Fruit fly (Drosophila melanogaster) whole organism, pupa: ENCODE data around the gene Nrd1.

Source experiments
- CG13204 ChIP-seq: fragments of 200-800 bp; sonication (Bioruptor generic); optimal IDR thresholded peaks from 2 replicates; lab custom pipeline; 2018; ENCODE audit warnings: missing biosample characterization, mild to moderate bottlenecking, missing genetic modification characterization, moderate library complexity
- CG14655 ChIP-seq: fragments of 200-800 bp; sonication (Bioruptor generic); optimal IDR thresholded peaks from 3 replicates; lab custom pipeline; 2017; ENCODE audit warnings: mild to moderate bottlenecking, missing biosample characterization, missing genetic modification reagents, missing genetic modification characterization
- CG15710 ChIP-seq: fragments of 200-800 bp; sonication (Bioruptor generic); optimal IDR thresholded peaks from 2 replicates; lab custom pipeline; 2018; ENCODE audit warnings: missing biosample characterization, mild to moderate bottlenecking, missing genetic modification characterization, moderate library complexity
- CG17806 ChIP-seq: fragments of 200-800 bp; sonication (Bioruptor generic); optimal IDR thresholded peaks from 2 replicates; lab custom pipeline; 2018; ENCODE audit warnings: missing biosample characterization, mild to moderate bottlenecking, missing genetic modification characterization, moderate library complexity
- CG34367 ChIP-seq: fragments of 200-800 bp; sonication (Bioruptor generic); optimal IDR thresholded peaks from 2 replicates; lab custom pipeline; 2018; ENCODE audit warnings: missing biosample characterization, mild to moderate bottlenecking, missing genetic modification characterization
- CG4496 ChIP-seq: fragments of 200-800 bp; sonication (Bioruptor generic); IDR thresholded peaks from 3 replicates; pipeline ENCODE4 v1.3.6; 2022; ENCODE audit warnings: missing biosample characterization, missing genetic modification characterization
- CG8159 ChIP-seq: fragments of 200-800 bp; sonication (Bioruptor generic); optimal IDR thresholded peaks from 3 replicates; lab custom pipeline; 2018; ENCODE audit warnings: missing biosample characterization, mild to moderate bottlenecking, missing genetic modification characterization, moderate library complexity
- D1 ChIP-seq: fragments of 200-800 bp; sonication (Bioruptor generic); optimal IDR thresholded peaks from 2 replicates; lab custom pipeline; 2018; ENCODE audit warnings: missing biosample characterization, mild to moderate bottlenecking, missing genetic modification characterization, moderate library complexity
- EcR ChIP-seq: fragments of 200-800 bp; sonication (Bioruptor generic); optimal IDR thresholded peaks from 3 replicates; lab custom pipeline; 2019; ENCODE audit warnings: missing biosample characterization, missing genetic modification characterization, mild to moderate bottlenecking, moderate library complexity, missing genetic modification reagents
- Ets98B ChIP-seq: fragments of 200-800 bp; sonication (Bioruptor generic); IDR thresholded peaks from 2 replicates; pipeline ENCODE4 v1.3.6; 2022; ENCODE audit warnings: missing biosample characterization, missing genetic modification characterization
- fd96Ca ChIP-seq: fragments of 200-800 bp; sonication (Bioruptor generic); IDR thresholded peaks from 3 replicates; pipeline ENCODE4 v1.3.6; 2022; ENCODE audit warnings: missing biosample characterization, missing genetic modification characterization
- gl ChIP-seq: fragments of 200-800 bp; sonication (Bioruptor generic); optimal IDR thresholded peaks from 2 replicates; lab custom pipeline; 2018; ENCODE audit warnings: missing biosample characterization, mild to moderate bottlenecking, missing genetic modification characterization
- rn ChIP-seq: fragments of 200-800 bp; sonication (Bioruptor generic); IDR thresholded peaks from 2 replicates; pipeline ENCODE4 v1.3.6; 2022; ENCODE audit warnings: missing biosample characterization, missing genetic modification characterization

- TF ChIP-seq CG15710 (no peak), CG13204 (GFP tag; lab: Kevin White, UChicago) (no peak), CG17806 (tag; lab: Kevin White, UChicago) (no peak), CG4496 (GFP tag; lab: Robert Waterston, UW) (no peak), rn (GFP tag; lab: Robert Waterston, UW) (no peak), CG14655 (GFP tag; lab: Kevin White, UChicago) (no peak), EcR (no peak), CG8159 (tag; lab: Kevin White, UChicago) (no peak), Ets98B (GFP tag; lab: Robert Waterston, UW) (no peak), gl (tag; lab: Kevin White, UChicago) (no peak), D1 (tag; lab: Kevin White, UChicago) (no peak), CG34367 (tag; lab: Kevin White, UChicago) (no peak), fd96Ca (GFP tag; lab: Robert Waterston, UW) (no peak)
Observed at dm6 chrX:11818767-11819089, 50.0 kb downstream of the Nrd1 start.
